Worm (Caenorhabditis elegans) whole organism, late embryonic: ENCODE measurements around the gene vab-8.

ENCODE experiments used
- Y22D7AL.16 ChIP-seq: sonication (generic microtip); optimal IDR thresholded peaks from 2 replicates; lab custom pipeline; 2016; ENCODE audit warnings: missing genetic modification characterization, missing compliant biosample characterization
- ceh-24 ChIP-seq: sonication (generic microtip); optimal IDR thresholded peaks from 2 replicates; lab custom pipeline; 2016; ENCODE audit warnings: mild to moderate bottlenecking, missing genetic modification characterization, missing compliant biosample characterization
- dve-1 ChIP-seq: sonication (generic microtip); optimal IDR thresholded peaks from 2 replicates; lab custom pipeline; 2017; ENCODE audit warnings: antibody characterized with exemption, mild to moderate bottlenecking, missing genetic modification characterization, missing compliant biosample characterization
- fkh-6 ChIP-seq: sonication (generic microtip); optimal IDR thresholded peaks from 2 replicates; lab custom pipeline; 2016; ENCODE audit warnings: missing genetic modification characterization, missing compliant biosample characterization
- hlh-6 ChIP-seq: sonication (generic microtip); optimal IDR thresholded peaks from 2 replicates; lab custom pipeline; 2016; ENCODE audit warnings: missing genotype, missing genetic modification characterization, missing compliant biosample characterization
- nhr-11 ChIP-seq: fragments of 150-350 bp; optimal IDR thresholded peaks from 2 replicates; lab custom pipeline; 2014; ENCODE audit warnings: missing biosample characterization, missing genetic modification characterization
- pqm-1 ChIP-seq: sonication (generic microtip); optimal IDR thresholded peaks from 2 replicates; lab custom pipeline; 2016; ENCODE audit warnings: missing genetic modification characterization, missing compliant biosample characterization
- ref-2 ChIP-seq: sonication (generic microtip); optimal IDR thresholded peaks from 2 replicates; lab custom pipeline; 2016; ENCODE audit warnings: missing genetic modification characterization, missing compliant biosample characterization
- sox-4 ChIP-seq: sonication (generic microtip); optimal IDR thresholded peaks from 2 replicates; lab custom pipeline; 2017; ENCODE audit warnings: mild to moderate bottlenecking, missing genetic modification characterization, inconsistent platforms, missing compliant biosample characterization
- tbx-2 ChIP-seq: sonication (generic microtip); optimal IDR thresholded peaks from 2 replicates; lab custom pipeline; 2016; ENCODE audit warnings: missing genetic modification characterization, missing compliant biosample characterization
- tbx-7 ChIP-seq: sonication (generic microtip); optimal IDR thresholded peaks from 2 replicates; lab custom pipeline; 2016; ENCODE audit warnings: missing genotype, missing genetic modification characterization, missing compliant biosample characterization

ce11 chrV:12208678-12209077, 4.4 kb upstream of the vab-8 start:
- no peak for TF ChIP-seq sox-4 (tag; lab: Kevin White, UChicago)
- no peak for TF ChIP-seq ceh-24 (tag; lab: Kevin White, UChicago)
- no peak for TF ChIP-seq fkh-6 (tag; lab: Kevin White, UChicago)
- no peak for TF ChIP-seq tbx-7
- no peak for TF ChIP-seq hlh-6 (tag; lab: Kevin White, UChicago)
- TF ChIP-seq nhr-11 (tag; lab: Kevin White, UChicago): no peak
- TF ChIP-seq ref-2 (tag; lab: Kevin White, UChicago): no peak
- TF ChIP-seq dve-1: no peak
- TF ChIP-seq tbx-2 (tag; lab: Kevin White, UChicago): no peak
- TF ChIP-seq pqm-1 (tag; lab: Kevin White, UChicago): no peak
- no peak for TF ChIP-seq Y22D7AL.16 (tag; lab: Kevin White, UChicago)
